Worm (Caenorhabditis elegans): ENCODE data around the gene C06C6.7.

- TF ChIP-seq aly-2 (tag; optimal IDR thresholded peaks at IDR 0.05) (no peak), fos-1 (tag; optimal IDR thresholded peaks at IDR 0.05) (no peak), skn-1 (tag; optimal IDR thresholded peaks at IDR 0.05) (no peak), ceh-82 (tag; optimal IDR thresholded peaks at IDR 0.05) (no peak)
These were observed 28.1 kb downstream of the C06C6.7 start, which contains the start of gene srx-44 for ce11 chrV:16020042-16020441.

All from whole organism, L3 larva.